Worm (Caenorhabditis elegans): ENCODE data around the gene F52E4.5.

The F52E4.5 gene

DNA sequence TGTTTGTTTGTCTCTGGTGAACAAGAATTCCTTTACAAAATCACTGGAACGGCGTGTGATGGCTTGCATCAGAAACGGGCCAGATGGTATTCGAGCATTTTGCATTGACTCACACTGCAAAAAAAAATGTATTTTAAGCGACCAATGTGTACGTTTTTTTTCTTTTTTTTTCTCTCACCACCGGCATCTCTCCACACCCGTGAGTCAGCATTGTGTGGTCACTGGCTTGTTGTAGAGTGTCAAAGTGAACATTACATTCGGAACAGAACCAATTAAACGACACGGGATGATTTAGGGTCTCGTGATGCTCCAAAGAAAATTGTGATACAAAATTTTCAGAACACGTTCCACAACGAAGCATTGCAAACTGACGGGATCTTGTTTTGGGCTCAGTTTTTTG is 14.4 kb upstream of the F52E4.5 start:
- no peak for TF ChIP-seq hlh-15 (tag; optimal IDR thresholded peaks at IDR 0.05)
- TF ChIP-seq K02D7.2 (tag; optimal IDR thresholded peaks at IDR 0.05) = no peak
- no peak for TF ChIP-seq F13H6.1 (tag; optimal IDR thresholded peaks at IDR 0.05)
- TF ChIP-seq ceh-22 (tag; optimal IDR thresholded peaks at IDR 0.05) = no peak
- TF ChIP-seq mec-3 (tag; optimal IDR thresholded peaks at IDR 0.05; ENCODE audit: borderline replicate concordance) = no peak
- no peak for TF ChIP-seq pha-4 (tag; optimal IDR thresholded peaks at IDR 0.05)
- no peak for TF ChIP-seq elt-2 (tag; optimal IDR thresholded peaks at IDR 0.05)
- no peak for TF ChIP-seq ceh-19 (GFP tag; optimal IDR thresholded peaks at IDR 0.05)
- TF ChIP-seq pha-2 (tag; optimal IDR thresholded peaks at IDR 0.05) = no peak
- TF ChIP-seq tbx-2 (tag; optimal IDR thresholded peaks at IDR 0.05) = no peak
- no peak for TF ChIP-seq ceh-45 (GFP tag; IDR thresholded peaks at IDR 0.05)
- no peak for TF ChIP-seq nhr-11 (tag; optimal IDR thresholded peaks at IDR 0.05)

DNA sequence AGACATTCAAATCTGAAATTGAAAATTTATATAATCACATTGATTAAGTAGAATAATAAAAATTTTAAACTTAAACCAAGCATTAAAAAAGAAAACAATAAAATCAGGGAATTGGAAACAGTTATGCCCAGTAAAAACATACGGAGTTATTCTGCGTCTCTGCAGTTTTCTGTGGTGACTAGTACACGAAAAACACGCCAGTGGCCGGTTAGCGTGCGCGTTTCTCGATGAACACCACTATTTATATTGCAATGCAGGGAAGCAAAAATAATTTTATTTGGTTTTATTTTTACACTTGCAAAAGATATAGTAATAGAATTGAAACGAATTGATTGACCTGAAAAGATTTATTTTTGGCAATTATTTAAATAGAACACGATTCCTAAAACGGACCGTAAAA is 12.7 kb upstream of the F52E4.5 start, which contains the start of gene sec-3:
sec-3 (minus strand) TSS at position 21 of the 400 bp plus-strand sequence.
- TF ChIP-seq fax-1 (tag; optimal IDR thresholded peaks at IDR 0.05) = peak; percentile 18
- no peak for TF ChIP-seq unc-3 (GFP tag; conservative IDR thresholded peaks at IDR 0.05)
- peak; percentile 38 for TF ChIP-seq unc-3 (tag; optimal IDR thresholded peaks at IDR 0.05)
- no peak for TF ChIP-seq npax-4 (tag; optimal IDR thresholded peaks at IDR 0.05)
- no peak for TF ChIP-seq F13H6.1 (tag; optimal IDR thresholded peaks at IDR 0.05)
- TF ChIP-seq lin-11 (tag; optimal IDR thresholded peaks at IDR 0.05) = peak; percentile 51
- TF ChIP-seq ceh-18 (tag; optimal IDR thresholded peaks at IDR 0.05) = peak; percentile 67
- TF ChIP-seq ceh-34 (tag; optimal IDR thresholded peaks at IDR 0.05) = peak; percentile 76
- peak; percentile 77 for TF ChIP-seq tbx-2 (tag; optimal IDR thresholded peaks at IDR 0.05)
- TF ChIP-seq pag-3 (tag; optimal IDR thresholded peaks at IDR 0.05; ENCODE audit: borderline replicate concordance) = no peak
- peak; percentile 31 for TF ChIP-seq ceh-2 (tag; optimal IDR thresholded peaks at IDR 0.05)
- TF ChIP-seq ceh-22 (tag; optimal IDR thresholded peaks at IDR 0.05) = no peak
- peak; percentile 69 for TF ChIP-seq ceh-19 (GFP tag; optimal IDR thresholded peaks at IDR 0.05)
- TF ChIP-seq madf-2 (tag; optimal IDR thresholded peaks at IDR 0.05) = peak; percentile 53
- TF ChIP-seq rnt-1 (tag; optimal IDR thresholded peaks at IDR 0.05) = peak; percentile 43
- peak; percentile 48 for TF ChIP-seq C38D4.7 (GFP tag; optimal IDR thresholded peaks at IDR 0.05)
- peak; percentile 6 for TF ChIP-seq fkh-6 (tag; optimal IDR thresholded peaks at IDR 0.05)
- TF ChIP-seq gmeb-2 (tag; optimal IDR thresholded peaks at IDR 0.05) = peak; percentile 37
- peak; percentile 21 for TF ChIP-seq dmd-4 (tag; optimal IDR thresholded peaks at IDR 0.05; ENCODE audit: borderline replicate concordance)
- TF ChIP-seq sox-2 (GFP tag; IDR thresholded peaks at IDR 0.05) = peak; percentile 42; the same call in 1 of the 2 replicates
- peak; percentile 78 for TF ChIP-seq nfya-1 (tag; optimal IDR thresholded peaks at IDR 0.05)
- no peak for TF ChIP-seq zip-5 (tag; optimal IDR thresholded peaks at IDR 0.05)
- TF ChIP-seq elt-2 (tag; optimal IDR thresholded peaks at IDR 0.05) = peak; percentile 63
- no peak for TF ChIP-seq pha-4 (tag; optimal IDR thresholded peaks at IDR 0.05)
- peak; percentile 43 for TF ChIP-seq Y22D7AL.16 (tag; optimal IDR thresholded peaks at IDR 0.05)
- peak; percentile 46 for TF ChIP-seq hlh-8 (tag; optimal IDR thresholded peaks at IDR 0.05)
- TF ChIP-seq ceh-31 (tag; optimal IDR thresholded peaks at IDR 0.05) = peak; percentile 79
- TF ChIP-seq syd-9 (tag; optimal IDR thresholded peaks at IDR 0.05) = peak; percentile 28
- TF ChIP-seq ceh-9 (tag; optimal IDR thresholded peaks at IDR 0.05) = no peak
- TF ChIP-seq ceh-6 (GFP tag; optimal IDR thresholded peaks at IDR 0.05) = no peak
- peak; percentile 65 for TF ChIP-seq ref-2 (tag; optimal IDR thresholded peaks at IDR 0.05)
- peak; percentile 7 for TF ChIP-seq unc-55 (GFP tag; optimal IDR thresholded peaks at IDR 0.05)
- TF ChIP-seq ceh-14 (tag; optimal IDR thresholded peaks at IDR 0.05) = peak; percentile 53
- peak; percentile 27 for TF ChIP-seq ets-4 (tag; optimal IDR thresholded peaks at IDR 0.05)
- TF ChIP-seq ceh-45 (GFP tag; IDR thresholded peaks at IDR 0.05) = 0 out of 2 replicates have a peak, but pooled peaks have one; percentile 54
- no peak for TF ChIP-seq lim-6 (tag; optimal IDR thresholded peaks at IDR 0.05)
- peak; percentile 68 for TF ChIP-seq ztf-16 (tag; optimal IDR thresholded peaks at IDR 0.05)
- TF ChIP-seq ceh-48 (tag; optimal IDR thresholded peaks at IDR 0.05) = peak; percentile 12
- peak; percentile 64 for TF ChIP-seq unc-42 (tag; optimal IDR thresholded peaks at IDR 0.05)
- TF ChIP-seq sdc-2 (tag; optimal IDR thresholded peaks at IDR 0.05) = peak; percentile 77
- TF ChIP-seq ceh-30 (tag; optimal IDR thresholded peaks at IDR 0.05) = peak; percentile 41
- TF ChIP-seq pat-9 (tag; optimal IDR thresholded peaks at IDR 0.05) = peak; percentile 3
- no peak for TF ChIP-seq nhr-232 (tag; optimal IDR thresholded peaks at IDR 0.05)
- peak; percentile 47 for TF ChIP-seq unc-86 (tag; optimal IDR thresholded peaks at IDR 0.05)
- peak; percentile 21 for TF ChIP-seq sox-4 (tag; optimal IDR thresholded peaks at IDR 0.05)
- peak; percentile 36 for TF ChIP-seq che-1 (tag; optimal IDR thresholded peaks at IDR 0.05)
- peak; percentile 42 for TF ChIP-seq pha-2 (tag; optimal IDR thresholded peaks at IDR 0.05)
